Fruit fly (Drosophila melanogaster) whole organism: Measurements from ENCODE around the gene jdp.

Experiments
- Dll ChIP-seq: fragments of >200 bp; optimal IDR thresholded peaks from 2 replicates; lab custom pipeline; 2017
- EcR ChIP-seq, 2 experiments: fragments of >200 bp; optimal IDR thresholded peaks; 2 replicates each; lab custom pipeline; 2017; ENCODE audit warnings: missing biosample characterization in 2 of 2, missing genetic modification characterization in 2 of 2, missing genetic modification reagents in 2 of 2
- usp ChIP-seq: fragments of >200 bp; optimal IDR thresholded peaks from 2 replicates; lab custom pipeline; 2017; ENCODE audit warnings: missing biosample characterization, missing genetic modification characterization, mixed read lengths

- no peak for TF ChIP-seq Dll
- TF ChIP-seq EcR (GFP tag; optimal IDR thresholded peaks at IDR 0.05; lab: Kevin White, UChicago): no peak
- no peak for TF ChIP-seq usp (GFP tag; lab: Kevin White, UChicago)
Measured at dm6 chr3R:30488663-30489062, 38.2 kb downstream of the jdp start, which contains the start of gene Jon99Fi.
